Worm (Caenorhabditis elegans) whole organism, late embryonic: ENCODE data around the gene F59A6.11.

Source experiments
- C38D4.7 ChIP-seq: fragments of 200-800 bp; sonication (Bioruptor generic); optimal IDR thresholded peaks from 2 replicates; lab custom pipeline; 2018; ENCODE audit warnings: mild to moderate bottlenecking, missing genetic modification characterization, moderate library complexity, missing compliant biosample characterization
- F13H6.1 ChIP-seq: sonication (generic microtip); optimal IDR thresholded peaks from 2 replicates; lab custom pipeline; 2016; ENCODE audit warnings: missing genetic modification characterization, missing compliant biosample characterization
- ceh-48 ChIP-seq: sonication (generic microtip); optimal IDR thresholded peaks from 2 replicates; lab custom pipeline; 2016; ENCODE audit warnings: missing genetic modification characterization, inconsistent platforms, missing compliant biosample characterization
- dmd-4 ChIP-seq: sonication (generic microtip); optimal IDR thresholded peaks from 2 replicates; lab custom pipeline; 2016; ENCODE audit warnings: borderline replicate concordance, missing genetic modification characterization, missing compliant biosample characterization
- hlh-30 ChIP-seq: sonication (generic microtip); optimal IDR thresholded peaks from 2 replicates; lab custom pipeline; 2017; ENCODE audit warnings: antibody characterized with exemption, missing genetic modification characterization, missing compliant biosample characterization; ENCODE audit not compliant: insufficient read depth
- lim-6 ChIP-seq: sonication (generic microtip); optimal IDR thresholded peaks from 2 replicates; lab custom pipeline; 2016; ENCODE audit warnings: missing genetic modification characterization, missing compliant biosample characterization
- unc-55 ChIP-seq: sonication (generic microtip); optimal IDR thresholded peaks from 2 replicates; lab custom pipeline; 2017; ENCODE audit warnings: missing biosample characterization, missing genetic modification reagents, missing genetic modification characterization

DNA sequence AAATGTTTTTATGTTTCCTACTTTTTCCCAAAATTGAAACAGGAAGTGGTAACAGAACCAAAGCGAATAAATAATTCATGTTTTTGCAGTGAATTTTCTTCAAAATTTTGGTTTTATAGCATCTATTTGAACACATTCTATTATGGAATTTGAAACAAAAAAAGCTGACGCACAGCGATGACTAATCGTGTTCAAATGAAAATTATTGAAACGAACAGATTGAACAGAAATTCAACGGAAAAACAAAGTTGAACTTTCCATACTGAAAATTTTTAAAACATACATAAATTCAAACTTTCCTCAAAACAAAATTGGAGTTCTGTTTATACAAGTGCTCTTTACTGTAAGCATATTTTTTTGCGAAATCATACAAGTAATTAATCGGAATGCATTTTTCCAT is 13.4 kb upstream of the F59A6.11 start, which contains the start of gene F59A6.12:
- TF ChIP-seq ceh-48 = no peak
- TF ChIP-seq C38D4.7 = no peak
- TF ChIP-seq F13H6.1 = no peak
- no peak for TF ChIP-seq hlh-30 (tag; lab: Kevin White, UChicago)
- no peak for TF ChIP-seq unc-55 (GFP tag; lab: Kevin White, UChicago)
- no peak for TF ChIP-seq dmd-4 (tag; lab: Kevin White, UChicago)
- no peak for TF ChIP-seq lim-6
